Fruit fly (Drosophila melanogaster) whole organism, embryonic: ENCODE data around the gene CG9467.

Experiments
- Ada2b ChIP-seq: fragments of 200-800 bp; sonication (Bioruptor generic); IDR thresholded peaks from 2 replicates; pipeline ENCODE4 v1.3.6; 2022; ENCODE audit warnings: missing biosample characterization, missing genetic modification characterization
- CG10366 ChIP-seq: fragments of 200-800 bp; sonication (Bioruptor generic); IDR thresholded peaks from 2 replicates; pipeline ENCODE4 v1.3.6; 2022; ENCODE audit warnings: missing biosample characterization, missing genetic modification characterization
- CG10979 ChIP-seq: fragments of 200-800 bp; sonication (Bioruptor generic); optimal IDR thresholded peaks from 2 replicates; lab custom pipeline; 2018; ENCODE audit warnings: missing biosample characterization, mild to moderate bottlenecking, missing genetic modification characterization, moderate library complexity
- CG11398 ChIP-seq: fragments of 200-800 bp; sonication (Bioruptor generic); optimal IDR thresholded peaks from 2 replicates; lab custom pipeline; 2016; ENCODE audit warnings: missing biosample characterization, missing genetic modification characterization
- CG12219 ChIP-seq: fragments of 200-800 bp; sonication (Bioruptor generic); optimal IDR thresholded peaks from 3 replicates; lab custom pipeline; 2018; ENCODE audit warnings: missing biosample characterization, mild to moderate bottlenecking, missing genetic modification characterization
- CG1603 ChIP-seq: fragments of 200-800 bp; sonication (Bioruptor generic); optimal IDR thresholded peaks from 2 replicates; lab custom pipeline; 2019; ENCODE audit warnings: missing biosample characterization, mild to moderate bottlenecking, missing genetic modification characterization, moderate library complexity
- CG17359 ChIP-seq: fragments of 200-800 bp; sonication (Bioruptor generic); optimal IDR thresholded peaks from 3 replicates; lab custom pipeline; 2018; ENCODE audit warnings: missing biosample characterization, mild to moderate bottlenecking, missing genetic modification characterization, moderate library complexity
- CG17568 ChIP-seq: fragments of 200-800 bp; sonication (Bioruptor generic); optimal IDR thresholded peaks from 2 replicates; lab custom pipeline; 2018; ENCODE audit warnings: missing biosample characterization, mild to moderate bottlenecking, missing genetic modification characterization, moderate library complexity
- CG17912 ChIP-seq: fragments of 200-800 bp; sonication (Bioruptor generic); optimal IDR thresholded peaks from 2 replicates; lab custom pipeline; 2018; ENCODE audit warnings: missing biosample characterization, mild to moderate bottlenecking, missing genetic modification characterization
- CG18476 ChIP-seq: fragments of 200-800 bp; sonication (Bioruptor generic); optimal IDR thresholded peaks from 2 replicates; lab custom pipeline; 2016; ENCODE audit warnings: missing biosample characterization, mild to moderate bottlenecking, missing genetic modification characterization
- CG18619 ChIP-seq: fragments of 200-800 bp; sonication (Bioruptor generic); optimal IDR thresholded peaks from 3 replicates; lab custom pipeline; 2017; ENCODE audit warnings: missing biosample characterization, mild to moderate bottlenecking, missing genetic modification characterization
- CG30020 ChIP-seq: fragments of 200-800 bp; optimal IDR thresholded peaks from 2 replicates; lab custom pipeline; 2019; ENCODE audit warnings: missing biosample characterization, mild to moderate bottlenecking, missing genetic modification characterization, moderate library complexity
- CG3847 ChIP-seq: fragments of 200-800 bp; sonication (Bioruptor generic); IDR thresholded peaks from 2 replicates; pipeline ENCODE4 v1.3.6; 2022; ENCODE audit warnings: missing biosample characterization, missing genetic modification characterization
- CG4282 ChIP-seq: fragments of 200-800 bp; sonication (Bioruptor generic); optimal IDR thresholded peaks from 2 replicates; lab custom pipeline; 2016; ENCODE audit warnings: missing biosample characterization, missing genetic modification characterization
- CG43689 ChIP-seq: fragments of 200-800 bp; sonication (Bioruptor generic); IDR thresholded peaks from 2 replicates; pipeline ENCODE4 v1.3.6; 2022; ENCODE audit warnings: missing biosample characterization, missing genetic modification characterization
- CG7963 ChIP-seq: fragments of 200-800 bp; sonication (Bioruptor generic); IDR thresholded peaks from 3 replicates; pipeline ENCODE4 v1.3.6; 2022; ENCODE audit warnings: missing biosample characterization, missing genetic modification characterization; ENCODE audit not compliant: partially characterized antibody
- CG9609 ChIP-seq: fragments of 200-800 bp; sonication (Bioruptor generic); optimal IDR thresholded peaks from 3 replicates; lab custom pipeline; 2016; ENCODE audit warnings: missing biosample characterization, missing genetic modification characterization
- Dll ChIP-seq: fragments of 200-800 bp; sonication (Bioruptor generic); IDR thresholded peaks from 4 replicates; pipeline ENCODE4 v1.3.6; 2022; ENCODE audit warnings: missing biosample characterization, missing genetic modification characterization; ENCODE audit not compliant: partially characterized antibody
- Dp ChIP-seq: fragments of 200-800 bp; sonication (Bioruptor generic); optimal IDR thresholded peaks from 2 replicates; lab custom pipeline; 2018; ENCODE audit warnings: missing biosample characterization, mild to moderate bottlenecking, missing genetic modification characterization, moderate library complexity
- Dref ChIP-seq: fragments of 200-800 bp; sonication (Bioruptor generic); IDR thresholded peaks from 2 replicates; pipeline ENCODE4 v1.3.6; 2022; ENCODE audit warnings: missing biosample characterization, missing genetic modification characterization
- Fer2 ChIP-seq: fragments of 200-800 bp; sonication (Bioruptor generic); optimal IDR thresholded peaks from 2 replicates; lab custom pipeline; 2018; ENCODE audit warnings: missing biosample characterization, mild to moderate bottlenecking, missing genetic modification characterization, moderate library complexity
- H2.0 ChIP-seq: fragments of 200-800 bp; sonication (Bioruptor generic); IDR thresholded peaks from 2 replicates; pipeline ENCODE4 v1.3.6; 2022; ENCODE audit warnings: missing biosample characterization, missing genetic modification characterization
- HLH4C ChIP-seq: fragments of 200-800 bp; sonication (Bioruptor generic); IDR thresholded peaks from 3 replicates; pipeline ENCODE4 v1.3.6; 2022; ENCODE audit warnings: missing biosample characterization, missing genetic modification characterization; ENCODE audit not compliant: partially characterized antibody
- Meics ChIP-seq: fragments of 200-800 bp; sonication (Bioruptor generic); optimal IDR thresholded peaks from 2 replicates; lab custom pipeline; 2017; ENCODE audit warnings: missing biosample characterization, mild to moderate bottlenecking, missing genetic modification characterization
- NC2α ChIP-seq: fragments of 200-800 bp; sonication (Bioruptor generic); optimal IDR thresholded peaks from 2 replicates; lab custom pipeline; 2016; ENCODE audit warnings: missing biosample characterization, missing genetic modification characterization
- Nf-YB ChIP-seq: fragments of 200-800 bp; sonication (Bioruptor generic); optimal IDR thresholded peaks from 3 replicates; lab custom pipeline; 2019; ENCODE audit warnings: missing biosample characterization, mild to moderate bottlenecking, missing genetic modification characterization, moderate library complexity
- Rx ChIP-seq: fragments of 200-800 bp; sonication (Bioruptor generic); IDR thresholded peaks from 2 replicates; pipeline ENCODE4 v1.3.6; 2022; ENCODE audit warnings: missing biosample characterization, missing genetic modification characterization
- Scr ChIP-seq: fragments of 200-800 bp; sonication (Bioruptor generic); IDR thresholded peaks from 2 replicates; pipeline ENCODE4 v1.3.6; 2022; ENCODE audit warnings: missing biosample characterization, missing genetic modification characterization; ENCODE audit not compliant: partially characterized antibody
- Six4 ChIP-seq: fragments of 200-800 bp; sonication (Bioruptor generic); optimal IDR thresholded peaks from 2 replicates; lab custom pipeline; 2016; ENCODE audit warnings: missing biosample characterization, missing genetic modification characterization
- crc ChIP-seq: fragments of 200-800 bp; sonication (Bioruptor generic); optimal IDR thresholded peaks from 2 replicates; lab custom pipeline; 2016; ENCODE audit warnings: missing biosample characterization, missing genetic modification characterization
- crp ChIP-seq, 2 experiments: fragments of 200-800 bp; sonication (Bioruptor generic); optimal IDR thresholded peaks; 2 replicates in 1 of 2; 3 replicates in 1 of 2; lab custom pipeline; 2017; ENCODE audit warnings: missing biosample characterization in 2 of 2, missing genetic modification characterization in 2 of 2, mild to moderate bottlenecking in 1 of 2, moderate library complexity in 1 of 2
- danr ChIP-seq: fragments of 200-800 bp; sonication (Bioruptor generic); IDR thresholded peaks from 2 replicates; pipeline ENCODE4 v1.3.6; 2022; ENCODE audit warnings: missing biosample characterization, missing genetic modification characterization
- dimm ChIP-seq: fragments of 200-800 bp; sonication (Bioruptor generic); IDR thresholded peaks from 2 replicates; pipeline ENCODE4 v1.3.6; 2022; ENCODE audit warnings: missing biosample characterization, missing genetic modification characterization
- dmrt99B ChIP-seq: fragments of 200-800 bp; sonication (Bioruptor generic); optimal IDR thresholded peaks from 2 replicates; lab custom pipeline; 2018; ENCODE audit warnings: missing biosample characterization, mild to moderate bottlenecking, missing genetic modification characterization, moderate library complexity
- emc ChIP-seq: fragments of 200-800 bp; sonication (Bioruptor generic); optimal IDR thresholded peaks from 2 replicates; lab custom pipeline; 2016; ENCODE audit warnings: missing biosample characterization, missing genetic modification characterization
- en ChIP-seq: fragments of 200-800 bp; sonication (Bioruptor generic); optimal IDR thresholded peaks from 2 replicates; lab custom pipeline; 2016; ENCODE audit warnings: missing biosample characterization, missing genetic modification characterization
- ftz-f1 ChIP-seq: fragments of 200-800 bp; sonication (Bioruptor generic); optimal IDR thresholded peaks from 2 replicates; lab custom pipeline; 2016; ENCODE audit warnings: missing biosample characterization, missing genetic modification characterization
- hbn ChIP-seq: fragments of 200-800 bp; sonication (Bioruptor generic); IDR thresholded peaks from 2 replicates; pipeline ENCODE4 v1.3.6; 2022; ENCODE audit warnings: missing biosample characterization, missing genetic modification characterization; ENCODE audit not compliant: partially characterized antibody
- her ChIP-seq: fragments of 200-800 bp; sonication (Bioruptor generic); optimal IDR thresholded peaks from 2 replicates; lab custom pipeline; 2016; ENCODE audit warnings: missing biosample characterization, missing genetic modification characterization
- jumu ChIP-seq: fragments of 200-800 bp; sonication (Bioruptor generic); optimal IDR thresholded peaks from 3 replicates; lab custom pipeline; 2016; ENCODE audit warnings: missing biosample characterization, missing genetic modification characterization
- kah ChIP-seq: fragments of 200-800 bp; sonication (Bioruptor generic); optimal IDR thresholded peaks from 2 replicates; lab custom pipeline; 2018; ENCODE audit warnings: missing biosample characterization, mild to moderate bottlenecking, missing genetic modification characterization
- lab ChIP-seq: fragments of 200-800 bp; sonication (Bioruptor generic); optimal IDR thresholded peaks from 3 replicates; lab custom pipeline; 2017; ENCODE audit warnings: missing biosample characterization, missing genetic modification characterization, mild to moderate bottlenecking, moderate library complexity, missing genetic modification reagents
- mirr ChIP-seq: fragments of 200-800 bp; sonication (Bioruptor generic); optimal IDR thresholded peaks from 3 replicates; lab custom pipeline; 2018; ENCODE audit warnings: missing biosample characterization, mild to moderate bottlenecking, missing genetic modification characterization
- pfk ChIP-seq: fragments of 200-800 bp; sonication (Bioruptor generic); optimal IDR thresholded peaks from 2 replicates; lab custom pipeline; 2018; ENCODE audit warnings: missing biosample characterization, mild to moderate bottlenecking, missing genetic modification characterization, moderate library complexity
- prd ChIP-seq, 3 experiments: fragments of >200 bp in 2 of 3; fragments of 200-800 bp in 1 of 3; sonication (Bioruptor generic) in 1 of 3; optimal IDR thresholded peaks in 2 of 3; IDR thresholded peaks in 1 of 3; 2 replicates in 2 of 3; 3 replicates in 1 of 3; pipeline versions ENCODE4 v1.3.6 to Lab custom; 2017 to 2022; ENCODE audit warnings: missing biosample characterization in 1 of 3, missing genetic modification characterization in 1 of 3
- row ChIP-seq: fragments of 200-800 bp; sonication (Bioruptor generic); IDR thresholded peaks from 3 replicates; pipeline ENCODE4 v1.3.6; 2022; ENCODE audit warnings: missing biosample characterization, missing genetic modification characterization
- sens-2 ChIP-seq: fragments of 200-800 bp; sonication (Bioruptor generic); IDR thresholded peaks from 2 replicates; pipeline ENCODE4 v1.3.6; 2022; ENCODE audit warnings: missing biosample characterization, missing genetic modification characterization
- sr ChIP-seq: fragments of 200-800 bp; sonication (Bioruptor generic); IDR thresholded peaks from 3 replicates; pipeline ENCODE4 v1.3.6; 2022; ENCODE audit warnings: missing biosample characterization, missing genetic modification characterization
- trem ChIP-seq: fragments of 200-800 bp; optimal IDR thresholded peaks from 3 replicates; lab custom pipeline; 2019; ENCODE audit warnings: missing biosample characterization, mild to moderate bottlenecking, missing genetic modification characterization, moderate library complexity
- tup ChIP-seq: fragments of 200-800 bp; sonication (Bioruptor generic); optimal IDR thresholded peaks from 2 replicates; lab custom pipeline; 2016; ENCODE audit warnings: missing biosample characterization, mild to moderate bottlenecking, missing genetic modification characterization, moderate library complexity

CG9467 gene

dm6 chr3R:9808946-9809545 is 8.2 kb upstream of the CG9467 start, which contains the start of gene FBXO11 (continued):
- TF ChIP-seq crp (GFP tag; optimal IDR thresholded peaks at IDR 0.05; lab: Kevin White, UChicago) (no peak), trem (peak; percentile 34), CG43689 (GFP tag; lab: Robert Waterston, UW) (no peak), pfk (GFP tag; lab: Kevin White, UChicago) (no peak), CG17568 (GFP tag; lab: Kevin White, UChicago) (no peak), CG18476 (no peak), CG9609 (GFP tag; lab: Kevin White, UChicago) (no peak), tup (GFP tag; lab: Kevin White, UChicago) (no peak), Scr (GFP tag; lab: Robert Waterston, UW) (peak; percentile 58), lab (GFP tag; lab: Kevin White, UChicago) (no peak), hbn (peak; percentile 62), CG12219 (no peak), Ada2b (GFP tag; lab: Robert Waterston, UW) (no peak), her (GFP tag; lab: Kevin White, UChicago) (peak; percentile 1), dmrt99B (tag; lab: Kevin White, UChicago) (no peak), danr (GFP tag; lab: Robert Waterston, UW) (no peak), Fer2 (tag; lab: Kevin White, UChicago) (no peak), CG30020 (tag; lab: Kevin White, UChicago) (peak; percentile 30), kah (peak; percentile 66), dimm (GFP tag; lab: Robert Waterston, UW) (no peak), CG10979 (tag; lab: Kevin White, UChicago) (no peak), crc (no peak), CG17912 (no peak), row (GFP tag; lab: Robert Waterston, UW) (no peak), CG4282 (no peak), H2.0 (no peak), en (GFP tag; lab: Kevin White, UChicago) (no peak), CG10366 (GFP tag; lab: Robert Waterston, UW) (no peak), ftz-f1 (GFP tag; lab: Kevin White, UChicago) (no peak), Nf-YB (GFP tag; lab: Kevin White, UChicago) (peak; percentile 72), prd (optimal IDR thresholded peaks at IDR 0.05; lab: Kevin White, UChicago) (no peak), prd (GFP tag; IDR thresholded peaks at IDR 0.05; lab: Robert Waterston, UW) (no peak), HLH4C (GFP tag; lab: Robert Waterston, UW) (peak; percentile 52; the same call in 2 of the 3 replicates), Dll (no peak; the same call in 3 of the 4 replicates), CG1603 (no peak), CG17359 (tag; lab: Kevin White, UChicago) (no peak), NC2α (no peak), emc (GFP tag; lab: Kevin White, UChicago) (no peak), Dp (peak; percentile 94), CG7963 (GFP tag; lab: Robert Waterston, UW) (no peak), Six4 (GFP tag; lab: Kevin White, UChicago) (no peak), sens-2 (GFP tag; lab: Robert Waterston, UW) (no peak), mirr (GFP tag; lab: Kevin White, UChicago) (no peak), Meics (GFP tag; lab: Kevin White, UChicago) (no peak), jumu (GFP tag; lab: Kevin White, UChicago) (no peak), CG18619 (no peak), CG3847 (no peak), CG11398 (GFP tag; lab: Kevin White, UChicago) (no peak), Rx (GFP tag; lab: Robert Waterston, UW) (no peak), Dref (GFP tag; lab: Robert Waterston, UW) (peak; percentile 83), sr (no peak)
